Fruit fly (Drosophila melanogaster) Kc167 (cell line): ENCODE results near the gene fax.

Experiments used
- Myc ChIP-seq: fragments of >200 bp; optimal IDR thresholded peaks from 2 replicates; lab custom pipeline; 2017; ENCODE audit warnings: missing external identifiers
- Sin3A ChIP-seq: fragments of >200 bp; optimal IDR thresholded peaks from 2 replicates; lab custom pipeline; 2018; ENCODE audit warnings: missing external identifiers
- h ChIP-seq: fragments of >200 bp; optimal IDR thresholded peaks from 3 replicates; lab custom pipeline; 2018; ENCODE audit warnings: missing external identifiers
- insv ChIP-seq: fragments of >200 bp; optimal IDR thresholded peaks from 3 replicates; lab custom pipeline; 2018; ENCODE audit warnings: missing external identifiers
- psq ChIP-seq: fragments of >200 bp; optimal IDR thresholded peaks from 2 replicates; lab custom pipeline; 2017; ENCODE audit warnings: missing external identifiers
- ttk ChIP-seq: sonication (Bioruptor generic); optimal IDR thresholded peaks from 2 replicates; lab custom pipeline; 2017; ENCODE audit warnings: missing external identifiers

Gene fax

dm6 chr3L:16409440-16410233 lies 2.0 kb downstream of the fax start:
- no peak for TF ChIP-seq insv (lab: Kevin White, UChicago)
- TF ChIP-seq Myc (lab: Kevin White, UChicago) = no peak
- no peak for TF ChIP-seq psq (lab: Kevin White, UChicago)
- TF ChIP-seq ttk (lab: Kevin White, UChicago) = no peak
- no peak for TF ChIP-seq Sin3A (lab: Kevin White, UChicago)
- TF ChIP-seq h (lab: Kevin White, UChicago) = no peak

DNA sequence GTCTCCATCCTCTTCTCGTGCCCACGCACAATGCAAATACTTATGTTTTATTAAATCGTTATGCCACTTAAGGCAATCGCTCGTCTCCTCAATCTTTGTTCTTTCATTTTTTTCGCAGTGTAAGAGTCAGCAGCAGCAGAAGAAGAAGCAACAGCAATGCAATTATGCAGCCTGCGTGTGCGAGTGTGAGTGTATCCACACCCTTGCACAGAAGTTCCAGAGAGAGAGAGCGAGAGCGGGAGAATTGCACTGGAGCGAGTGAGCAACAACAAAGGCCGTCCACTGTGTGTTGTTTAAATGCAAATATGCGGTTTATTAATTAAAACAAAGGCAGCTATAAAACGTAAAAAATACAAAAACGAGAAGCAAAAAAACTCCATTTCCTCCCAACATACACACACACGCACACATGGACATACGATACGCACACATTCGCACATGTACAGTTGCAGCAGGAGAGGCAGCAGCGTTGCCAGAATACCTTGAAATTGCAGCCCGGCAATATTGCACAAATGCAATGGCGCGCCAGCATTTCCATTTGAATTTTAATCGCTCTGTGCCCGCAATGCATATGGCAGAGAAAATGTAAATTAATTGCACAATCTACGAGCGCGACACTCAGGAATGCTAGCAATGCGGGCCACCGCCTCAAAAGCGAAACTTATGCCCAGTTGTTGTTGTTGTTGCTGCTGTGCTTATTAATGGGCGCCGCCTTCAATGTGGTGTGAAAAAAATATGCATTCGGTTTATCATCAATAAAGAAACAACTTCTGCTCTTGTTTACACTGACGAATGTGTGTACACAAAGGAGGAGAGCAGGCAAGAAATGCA lies 2.8 kb downstream of the fax start:
- TF ChIP-seq h (lab: Kevin White, UChicago) = no peak
- no peak for TF ChIP-seq psq (lab: Kevin White, UChicago)
- no peak for TF ChIP-seq ttk (lab: Kevin White, UChicago)
- no peak for TF ChIP-seq Myc (lab: Kevin White, UChicago)
- no peak for TF ChIP-seq Sin3A (lab: Kevin White, UChicago)
- no peak for TF ChIP-seq insv (lab: Kevin White, UChicago)

DNA sequence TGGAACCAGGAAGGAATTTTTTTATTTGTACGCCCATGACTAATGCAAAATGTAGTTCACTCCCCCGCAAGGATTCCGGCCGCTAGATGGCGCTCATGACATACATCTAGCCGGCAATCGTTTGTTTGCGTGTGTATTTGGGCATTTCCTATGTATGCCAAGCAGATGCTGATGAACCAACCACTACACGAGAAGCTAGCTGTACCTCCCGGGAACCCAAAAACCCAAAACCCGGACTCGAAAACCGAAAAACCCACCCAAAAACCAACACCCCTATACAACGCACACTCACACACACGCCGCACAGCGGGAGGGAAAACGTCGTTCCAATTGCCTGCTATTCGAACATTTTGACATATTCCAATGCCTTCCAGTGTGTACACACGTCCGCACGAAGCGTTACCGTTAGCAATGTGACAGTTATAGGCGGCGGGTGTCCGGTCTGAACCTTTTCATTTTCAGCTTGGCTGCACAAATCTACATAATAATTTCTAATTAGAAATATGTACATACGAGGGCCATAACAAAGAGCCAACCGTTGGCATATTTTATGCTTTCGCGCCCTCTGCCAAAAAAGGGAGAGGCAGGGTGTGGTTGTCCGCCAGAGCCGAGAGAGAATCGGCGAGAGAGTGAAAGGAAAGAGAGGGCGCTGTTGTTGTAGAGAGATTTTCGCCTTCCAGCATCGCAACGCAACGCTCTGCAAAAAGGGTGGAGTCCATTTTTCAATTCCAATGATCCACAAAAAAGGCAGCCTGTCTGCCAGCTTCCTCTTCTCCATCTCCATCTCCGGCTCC lies 3.6 kb downstream of the fax start:
- no peak for TF ChIP-seq Sin3A (lab: Kevin White, UChicago)
- no peak for TF ChIP-seq Myc (lab: Kevin White, UChicago)
- no peak for TF ChIP-seq insv (lab: Kevin White, UChicago)
- no peak for TF ChIP-seq h (lab: Kevin White, UChicago)
- no peak for TF ChIP-seq psq (lab: Kevin White, UChicago)
- no peak for TF ChIP-seq ttk (lab: Kevin White, UChicago)

DNA sequence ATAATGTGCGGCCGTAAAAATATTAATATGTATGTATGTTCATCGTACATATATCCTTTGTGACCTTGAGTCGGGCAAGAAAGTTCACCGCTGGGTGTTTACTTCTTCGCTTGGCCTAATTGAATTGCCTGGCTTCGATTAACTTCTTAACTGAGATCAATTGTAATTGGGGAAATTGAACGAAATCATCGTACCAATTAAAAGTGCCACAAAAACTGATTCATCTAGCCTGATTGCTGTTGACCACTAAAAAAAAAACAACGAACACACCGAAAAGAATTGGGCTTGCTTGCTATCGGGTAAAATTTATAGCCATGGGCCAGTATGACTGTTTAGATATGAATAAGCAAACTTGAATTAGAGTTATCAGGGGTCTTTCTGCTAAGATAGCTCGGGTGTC lies 9.4 kb downstream of the fax start:
- TF ChIP-seq Sin3A (lab: Kevin White, UChicago) (no peak), h (lab: Kevin White, UChicago) (no peak), psq (lab: Kevin White, UChicago) (no peak), insv (lab: Kevin White, UChicago) (no peak), Myc (lab: Kevin White, UChicago) (no peak), ttk (lab: Kevin White, UChicago) (no peak)

DNA sequence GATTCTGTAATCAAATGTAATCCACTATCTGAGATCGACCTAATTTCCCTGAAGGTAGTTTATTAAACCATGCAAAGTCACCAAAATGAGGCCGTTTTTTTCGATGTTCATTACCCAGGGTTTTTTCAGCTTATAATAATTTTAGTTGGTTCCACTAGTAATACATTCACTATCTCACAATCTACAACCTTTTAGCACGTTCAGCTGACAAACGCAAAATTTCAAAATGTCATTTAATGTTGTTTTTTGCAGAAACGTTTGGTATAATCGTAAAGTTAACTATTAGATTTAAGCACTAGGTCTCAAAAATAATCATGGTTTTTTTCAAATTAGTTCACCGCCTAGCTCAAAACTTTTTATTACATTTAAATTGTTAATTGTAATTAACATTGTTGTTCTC lies 11.5 kb downstream of the fax start, which contains the start of gene CG44836:
TSS of gene CG44836 (minus strand) at position 101 of the 400 bp plus-strand sequence.
- TF ChIP-seq h (lab: Kevin White, UChicago) (no peak), ttk (lab: Kevin White, UChicago) (no peak), Myc (lab: Kevin White, UChicago) (no peak), insv (lab: Kevin White, UChicago) (no peak), psq (lab: Kevin White, UChicago) (no peak), Sin3A (lab: Kevin White, UChicago) (no peak)

DNA sequence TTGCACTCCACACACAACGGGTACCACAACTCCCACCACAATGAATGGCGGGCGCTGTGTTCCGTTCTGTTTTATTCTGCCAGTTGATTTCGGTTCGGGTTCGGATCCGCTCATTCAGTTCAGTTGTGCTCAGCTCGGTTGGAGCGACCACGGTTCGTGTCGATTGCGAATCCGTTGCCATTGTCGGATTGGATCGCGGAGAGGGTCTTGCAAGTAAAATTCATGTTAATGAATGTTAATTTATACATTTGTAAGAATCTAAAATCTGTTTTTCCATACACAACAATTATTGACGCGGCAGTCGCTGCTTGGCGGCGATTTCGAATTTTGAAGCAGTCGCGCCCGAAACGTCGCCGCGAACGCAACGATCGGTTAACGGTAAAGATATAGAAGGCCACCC lies 17.1 kb downstream of the fax start, which contains the start of gene Gagr:
TSS of gene Gagr (plus strand) at position 81 of the 400 bp plus-strand sequence.
- TF ChIP-seq Myc (lab: Kevin White, UChicago) = no peak

dm6 chr3L:16393700-16394099 lies 17.9 kb downstream of the fax start:
- no peak for TF ChIP-seq insv (lab: Kevin White, UChicago)
- no peak for TF ChIP-seq Myc (lab: Kevin White, UChicago)
- TF ChIP-seq ttk (lab: Kevin White, UChicago) = no peak
- no peak for TF ChIP-seq h (lab: Kevin White, UChicago)
- TF ChIP-seq Sin3A (lab: Kevin White, UChicago) = no peak
- no peak for TF ChIP-seq psq (lab: Kevin White, UChicago)

- TF ChIP-seq ttk (lab: Kevin White, UChicago) (no peak), Sin3A (lab: Kevin White, UChicago) (no peak), h (lab: Kevin White, UChicago) (no peak), psq (lab: Kevin White, UChicago) (no peak), Myc (lab: Kevin White, UChicago) (no peak), insv (lab: Kevin White, UChicago) (no peak)
Measured at dm6 chr3L:16392874-16393273, 18.8 kb downstream of the fax start.

- TF ChIP-seq Myc (lab: Kevin White, UChicago) = no peak
- no peak for TF ChIP-seq psq (lab: Kevin White, UChicago)
- TF ChIP-seq insv (lab: Kevin White, UChicago) = no peak
- TF ChIP-seq Sin3A (lab: Kevin White, UChicago) = no peak
Measured at dm6 chr3L:16392203-16392800, 19.3 kb downstream of the fax start.

DNA sequence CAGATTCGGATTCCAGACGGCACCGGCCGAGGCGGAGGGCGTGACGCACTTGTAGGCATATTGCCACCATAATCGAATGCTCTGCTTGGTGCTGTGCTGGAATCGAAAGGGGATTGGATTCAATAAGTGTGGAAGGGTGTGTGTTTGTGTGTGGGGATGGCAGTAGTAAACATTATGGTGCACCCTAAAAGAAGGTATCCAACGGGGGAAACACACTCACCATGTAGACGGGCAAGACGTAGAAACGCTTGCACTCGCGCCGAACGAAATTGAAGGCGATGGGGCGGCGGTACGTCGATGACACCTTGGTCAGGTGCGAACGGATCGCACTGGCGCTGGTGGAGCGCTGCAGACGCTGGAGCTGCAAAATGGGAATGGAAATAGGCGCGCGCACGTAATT lies 20.4 kb downstream of the fax start:
- no peak for TF ChIP-seq ttk (lab: Kevin White, UChicago)
- no peak for TF ChIP-seq Myc (lab: Kevin White, UChicago)
- TF ChIP-seq h (lab: Kevin White, UChicago) = no peak
- TF ChIP-seq psq (lab: Kevin White, UChicago) = no peak
- no peak for TF ChIP-seq Sin3A (lab: Kevin White, UChicago)
- TF ChIP-seq insv (lab: Kevin White, UChicago) = no peak
